Fruit fly (Drosophila melanogaster) whole organism, embryonic: Measurements from ENCODE around the gene Tfb5.

ENCODE experiments used
- Atf-2 ChIP-seq: fragments of 200-800 bp; sonication (Bioruptor generic); optimal IDR thresholded peaks from 2 replicates; lab custom pipeline; 2016; ENCODE audit warnings: missing biosample characterization, missing genetic modification characterization
- B-H1 ChIP-seq: fragments of 200-800 bp; sonication (Bioruptor generic); IDR thresholded peaks from 3 replicates; pipeline ENCODE4 v1.3.6; 2022; ENCODE audit warnings: missing biosample characterization, missing genetic modification characterization
- C15 ChIP-seq: fragments of 200-800 bp; sonication (Bioruptor generic); IDR thresholded peaks from 3 replicates; pipeline ENCODE4 v1.3.6; 2022; ENCODE audit warnings: missing biosample characterization, missing genetic modification characterization
- CG10209 ChIP-seq: fragments of 200-800 bp; sonication (Bioruptor generic); optimal IDR thresholded peaks from 3 replicates; lab custom pipeline; 2017; ENCODE audit warnings: missing biosample characterization, mild to moderate bottlenecking, missing genetic modification characterization, missing genetic modification reagents
- CG1024 ChIP-seq: fragments of 200-800 bp; sonication (Bioruptor generic); IDR thresholded peaks from 2 replicates; pipeline ENCODE4 v1.3.6; 2022; ENCODE audit warnings: missing biosample characterization, missing genetic modification characterization
- CG11504 ChIP-seq: fragments of 200-800 bp; sonication (Bioruptor generic); optimal IDR thresholded peaks from 3 replicates; lab custom pipeline; 2019; ENCODE audit warnings: missing biosample characterization, mild to moderate bottlenecking, missing genetic modification characterization, moderate library complexity
- CG12104 ChIP-seq: fragments of 200-800 bp; sonication (Bioruptor generic); optimal IDR thresholded peaks from 3 replicates; lab custom pipeline; 2016; ENCODE audit warnings: missing biosample characterization, missing genetic modification characterization
- CG13287 ChIP-seq: fragments of 200-800 bp; sonication (Bioruptor generic); IDR thresholded peaks from 2 replicates; pipeline ENCODE4 v1.3.6; 2022; ENCODE audit warnings: missing biosample characterization, missing genetic modification characterization; ENCODE audit not compliant: partially characterized antibody
- CG13775 ChIP-seq: fragments of 200-800 bp; sonication (Bioruptor generic); optimal IDR thresholded peaks from 3 replicates; lab custom pipeline; 2017; ENCODE audit warnings: missing biosample characterization, mild to moderate bottlenecking, missing genetic modification characterization
- CG14014 ChIP-seq: fragments of 200-800 bp; sonication (Bioruptor generic); IDR thresholded peaks from 2 replicates; pipeline ENCODE4 v1.3.6; 2022; ENCODE audit warnings: missing biosample characterization, missing genetic modification characterization
- CG14710 ChIP-seq: fragments of 200-800 bp; sonication (Bioruptor generic); optimal IDR thresholded peaks from 3 replicates; lab custom pipeline; 2019; ENCODE audit warnings: missing biosample characterization, mild to moderate bottlenecking, missing genetic modification characterization, moderate library complexity
- CG17361 ChIP-seq: fragments of 200-800 bp; sonication (Bioruptor generic); IDR thresholded peaks from 3 replicates; pipeline ENCODE4 v1.3.6; 2022; ENCODE audit warnings: missing biosample characterization, missing genetic modification characterization
- CG18262 ChIP-seq: fragments of 200-800 bp; optimal IDR thresholded peaks from 3 replicates; lab custom pipeline; 2019; ENCODE audit warnings: missing biosample characterization, mild to moderate bottlenecking, missing genetic modification characterization, moderate library complexity
- CG1832 ChIP-seq: fragments of 200-800 bp; sonication (Bioruptor generic); optimal IDR thresholded peaks from 2 replicates; lab custom pipeline; 2017; ENCODE audit warnings: missing biosample characterization, mild to moderate bottlenecking, missing genetic modification characterization, inconsistent platforms
- CG3281 ChIP-seq: fragments of 200-800 bp; sonication (Bioruptor generic); optimal IDR thresholded peaks from 3 replicates; lab custom pipeline; 2017; ENCODE audit warnings: missing biosample characterization, mild to moderate bottlenecking, missing genetic modification characterization
- CG5953 ChIP-seq: fragments of 200-800 bp; sonication (Bioruptor generic); IDR thresholded peaks from 2 replicates; pipeline ENCODE4 v1.3.6; 2022; ENCODE audit warnings: missing biosample characterization, missing genetic modification characterization
- CG7963 ChIP-seq: fragments of 200-800 bp; sonication (Bioruptor generic); IDR thresholded peaks from 3 replicates; pipeline ENCODE4 v1.3.6; 2022; ENCODE audit warnings: missing biosample characterization, missing genetic modification characterization; ENCODE audit not compliant: partially characterized antibody
- CG8388 ChIP-seq: fragments of 200-800 bp; sonication (Bioruptor generic); optimal IDR thresholded peaks from 2 replicates; lab custom pipeline; 2019; ENCODE audit warnings: missing biosample characterization, mild to moderate bottlenecking, missing genetic modification characterization, moderate library complexity
- CG9437 ChIP-seq: fragments of 200-800 bp; sonication (Bioruptor generic); optimal IDR thresholded peaks from 2 replicates; lab custom pipeline; 2018; ENCODE audit warnings: missing biosample characterization, mild to moderate bottlenecking, missing genetic modification characterization
- CG9876 ChIP-seq: fragments of 200-800 bp; sonication (Bioruptor generic); optimal IDR thresholded peaks from 2 replicates; lab custom pipeline; 2016; ENCODE audit warnings: missing biosample characterization, missing genetic modification characterization
- Camta ChIP-seq: fragments of 200-800 bp; sonication (Bioruptor generic); optimal IDR thresholded peaks from 2 replicates; lab custom pipeline; 2016; ENCODE audit warnings: missing biosample characterization, missing genetic modification characterization
- Chrac-16 ChIP-seq: fragments of 200-800 bp; sonication (Bioruptor generic); optimal IDR thresholded peaks from 3 replicates; lab custom pipeline; 2016; ENCODE audit warnings: missing biosample characterization, missing genetic modification characterization
- E2f1 ChIP-seq: fragments of 200-800 bp; sonication (Bioruptor generic); IDR thresholded peaks from 2 replicates; pipeline ENCODE4 v1.3.6; 2022; ENCODE audit warnings: missing biosample characterization, missing genetic modification characterization
- Fer2 ChIP-seq: fragments of 200-800 bp; sonication (Bioruptor generic); optimal IDR thresholded peaks from 2 replicates; lab custom pipeline; 2018; ENCODE audit warnings: missing biosample characterization, mild to moderate bottlenecking, missing genetic modification characterization, moderate library complexity
- NFAT ChIP-seq: fragments of 200-800 bp; sonication (Bioruptor generic); IDR thresholded peaks from 2 replicates; pipeline ENCODE4 v1.3.6; 2022; ENCODE audit warnings: missing biosample characterization, missing genetic modification characterization
- PHDP ChIP-seq: fragments of 200-800 bp; sonication (Bioruptor generic); optimal IDR thresholded peaks from 3 replicates; lab custom pipeline; 2018; ENCODE audit warnings: missing biosample characterization, mild to moderate bottlenecking, missing genetic modification characterization, moderate library complexity
- Poxn ChIP-seq: fragments of 200-800 bp; sonication (Bioruptor generic); IDR thresholded peaks from 2 replicates; pipeline ENCODE4 v1.3.6; 2022; ENCODE audit warnings: missing biosample characterization, missing genetic modification characterization
- Trl ChIP-seq, 3 experiments: fragments of >200 bp in 2 of 3; fragments of 200-800 bp in 1 of 3; sonication (Bioruptor generic) in 1 of 3; optimal IDR thresholded peaks; 2 replicates in 1 of 3; 3 replicates in 2 of 3; lab custom pipeline; 2016 to 2017; ENCODE audit warnings: missing biosample characterization in 1 of 3, missing genetic modification characterization in 1 of 3
- ara ChIP-seq: fragments of 200-800 bp; sonication (Bioruptor generic); IDR thresholded peaks from 2 replicates; pipeline ENCODE4 v1.3.6; 2022; ENCODE audit warnings: missing biosample characterization, missing genetic modification characterization
- cg ChIP-seq: fragments of 200-800 bp; sonication (Bioruptor generic); optimal IDR thresholded peaks from 3 replicates; lab custom pipeline; 2019; ENCODE audit warnings: missing biosample characterization, mild to moderate bottlenecking, missing genetic modification characterization, moderate library complexity
- corto ChIP-seq: fragments of 200-800 bp; sonication (Bioruptor generic); optimal IDR thresholded peaks from 2 replicates; lab custom pipeline; 2016; ENCODE audit warnings: missing biosample characterization, mild to moderate bottlenecking, missing genetic modification characterization, moderate library complexity
- croc ChIP-seq: fragments of 200-800 bp; sonication (Bioruptor generic); conservative IDR thresholded peaks from 3 replicates; pipeline ENCODE4 v1.3.6; 2022; ENCODE audit warnings: missing biosample characterization, missing genetic modification characterization
- crp ChIP-seq, 2 experiments: fragments of 200-800 bp; sonication (Bioruptor generic); optimal IDR thresholded peaks; 2 replicates in 1 of 2; 3 replicates in 1 of 2; lab custom pipeline; 2017; ENCODE audit warnings: missing biosample characterization in 2 of 2, missing genetic modification characterization in 2 of 2, mild to moderate bottlenecking in 1 of 2, moderate library complexity in 1 of 2
- dan ChIP-seq: fragments of 200-800 bp; sonication (Bioruptor generic); IDR thresholded peaks from 2 replicates; pipeline ENCODE4 v1.3.6; 2022; ENCODE audit warnings: missing biosample characterization, missing genetic modification characterization
- fd96Cb ChIP-seq: fragments of 200-800 bp; sonication (Bioruptor generic); optimal IDR thresholded peaks from 2 replicates; lab custom pipeline; 2018; ENCODE audit warnings: missing biosample characterization, mild to moderate bottlenecking, missing genetic modification characterization, moderate library complexity
- gce ChIP-seq: fragments of 200-800 bp; sonication (Bioruptor generic); IDR thresholded peaks from 3 replicates; pipeline ENCODE4 v1.3.6; 2022; ENCODE audit warnings: missing biosample characterization, missing genetic modification characterization
- ham ChIP-seq: fragments of 200-800 bp; sonication (Bioruptor generic); IDR thresholded peaks from 2 replicates; pipeline ENCODE4 v1.3.6; 2022; ENCODE audit warnings: missing biosample characterization, missing genetic modification characterization
- hkb ChIP-seq, 2 experiments: fragments of 200-800 bp in 1 of 2; fragments of >200 bp in 1 of 2; sonication (Bioruptor generic) in 1 of 2; IDR thresholded peaks in 1 of 2; optimal IDR thresholded peaks in 1 of 2; 2 replicates each; pipeline versions ENCODE4 v1.3.6 to Lab custom; 2017 to 2022; ENCODE audit warnings: missing biosample characterization in 1 of 2, missing genetic modification characterization in 1 of 2
- insv ChIP-seq, 2 experiments: fragments of 200-800 bp; sonication (Bioruptor generic); optimal IDR thresholded peaks; 3 replicates each; lab custom pipeline; 2016 to 2018; ENCODE audit warnings: missing biosample characterization in 2 of 2, missing genetic modification characterization in 2 of 2
- jing ChIP-seq: fragments of 200-800 bp; sonication (Bioruptor generic); optimal IDR thresholded peaks from 2 replicates; lab custom pipeline; 2018; ENCODE audit warnings: missing biosample characterization, mild to moderate bottlenecking, missing genetic modification characterization
- lab ChIP-seq: fragments of 200-800 bp; sonication (Bioruptor generic); optimal IDR thresholded peaks from 3 replicates; lab custom pipeline; 2017; ENCODE audit warnings: missing biosample characterization, missing genetic modification characterization, mild to moderate bottlenecking, moderate library complexity, missing genetic modification reagents
- odd ChIP-seq: fragments of 200-800 bp; sonication (Bioruptor generic); optimal IDR thresholded peaks from 2 replicates; lab custom pipeline; 2017; ENCODE audit warnings: missing biosample characterization, mild to moderate bottlenecking, missing genetic modification characterization
- pb ChIP-seq: fragments of 200-800 bp; sonication (Bioruptor generic); optimal IDR thresholded peaks from 3 replicates; lab custom pipeline; 2016; ENCODE audit warnings: missing biosample characterization, missing genetic modification characterization
- pfk ChIP-seq: fragments of 200-800 bp; sonication (Bioruptor generic); optimal IDR thresholded peaks from 2 replicates; lab custom pipeline; 2018; ENCODE audit warnings: missing biosample characterization, mild to moderate bottlenecking, missing genetic modification characterization, moderate library complexity
- pros ChIP-seq: fragments of 200-800 bp; sonication (Bioruptor generic); optimal IDR thresholded peaks from 3 replicates; lab custom pipeline; 2019; ENCODE audit warnings: missing biosample characterization, mild to moderate bottlenecking, missing genetic modification characterization, moderate library complexity
- sr ChIP-seq: fragments of 200-800 bp; sonication (Bioruptor generic); IDR thresholded peaks from 3 replicates; pipeline ENCODE4 v1.3.6; 2022; ENCODE audit warnings: missing biosample characterization, missing genetic modification characterization
- tio ChIP-seq: fragments of 200-800 bp; sonication (Bioruptor generic); optimal IDR thresholded peaks from 2 replicates; lab custom pipeline; 2017; ENCODE audit warnings: missing biosample characterization, missing genetic modification characterization, inconsistent platforms
- zfh2 ChIP-seq: fragments of 200-800 bp; sonication (Bioruptor generic); optimal IDR thresholded peaks from 2 replicates; lab custom pipeline; 2016; ENCODE audit warnings: missing biosample characterization, missing genetic modification characterization

Tfb5 gene

dm6 chr2L:4999389-5000032 lies 11.1 kb downstream of the Tfb5 start (continued):
- TF ChIP-seq Fer2 (tag; lab: Kevin White, UChicago) (peak; percentile 40), CG14710 (tag; lab: Kevin White, UChicago) (peak; percentile 24), CG8388 (GFP tag; lab: Kevin White, UChicago) (peak; percentile 51), CG9437 (GFP tag; lab: Kevin White, UChicago) (no peak), PHDP (tag; lab: Kevin White, UChicago) (peak; percentile 55), insv (GFP tag; optimal IDR thresholded peaks at IDR 0.05; lab: Kevin White, UChicago) (no peak), sr (GFP tag; lab: Robert Waterston, UW) (peak; percentile 22; the same call in 1 of the 3 replicates), CG14014 (GFP tag; lab: Robert Waterston, UW) (peak; percentile 64), corto (peak; percentile 40), odd (GFP tag; lab: Kevin White, UChicago) (peak; percentile 41), E2f1 (GFP tag; lab: Robert Waterston, UW) (peak; percentile 60), gce (GFP tag; lab: Robert Waterston, UW) (peak; percentile 37; the same call in 2 of the 3 replicates), CG11504 (tag; lab: Kevin White, UChicago) (peak; percentile 78), fd96Cb (peak; percentile 76), CG1832 (GFP tag; lab: Kevin White, UChicago) (no peak), Atf-2 (GFP tag; lab: Kevin White, UChicago) (peak; percentile 23), CG13287 (GFP tag; lab: Robert Waterston, UW) (no peak), Trl (optimal IDR thresholded peaks at IDR 0.05; lab: Kevin White, UChicago) (no peak), Trl (GFP tag; optimal IDR thresholded peaks at IDR 0.05; lab: Kevin White, UChicago) (peak; percentile 72), jing (GFP tag; lab: Kevin White, UChicago) (peak; percentile 25), pb (GFP tag; lab: Kevin White, UChicago) (no peak), C15 (GFP tag; lab: Robert Waterston, UW) (0 out of 3 replicates have a peak, but pooled peaks have one; percentile 34), CG12104 (GFP tag; lab: Kevin White, UChicago) (peak; percentile 39), CG10209 (GFP tag; lab: Kevin White, UChicago) (peak; percentile 72), ham (GFP tag; lab: Robert Waterston, UW) (no peak), pfk (GFP tag; lab: Kevin White, UChicago) (no peak), lab (GFP tag; lab: Kevin White, UChicago) (peak; percentile 87), CG7963 (no peak), CG18262 (peak; percentile 65), CG3281 (GFP tag; lab: Kevin White, UChicago) (peak; percentile 72), Camta (GFP tag; lab: Kevin White, UChicago) (peak; percentile 30), tio (GFP tag; lab: Kevin White, UChicago) (peak; percentile 51), CG17361 (GFP tag; lab: Robert Waterston, UW) (peak; percentile 15; the same call in 1 of the 3 replicates), CG1024 (GFP tag; lab: Robert Waterston, UW) (peak; percentile 73; the same call in 1 of the 2 replicates), CG13775 (GFP tag; lab: Kevin White, UChicago) (peak; percentile 58), CG5953 (GFP tag; lab: Robert Waterston, UW) (0 out of 2 replicates have a peak, but pooled peaks have one; percentile 37), pros (GFP tag; lab: Kevin White, UChicago) (no peak), NFAT (peak; percentile 66), zfh2 (GFP tag; lab: Kevin White, UChicago) (peak; percentile 46), ara (GFP tag; lab: Robert Waterston, UW) (peak; percentile 78), cg (GFP tag; lab: Kevin White, UChicago) (no peak), Chrac-16 (peak; percentile 74), dan (no peak), crp (GFP tag; optimal IDR thresholded peaks at IDR 0.05; lab: Kevin White, UChicago) (no peak), CG9876 (peak; percentile 18), croc (GFP tag; lab: Robert Waterston, UW) (peak; percentile 40; the same call in 1 of the 3 replicates), Poxn (GFP tag; lab: Robert Waterston, UW) (no peak), hkb (optimal IDR thresholded peaks at IDR 0.05; lab: Kevin White, UChicago) (no peak), hkb (GFP tag; IDR thresholded peaks at IDR 0.05; lab: Robert Waterston, UW) (peak; percentile 64), B-H1 (GFP tag; lab: Robert Waterston, UW) (peak; percentile 69)
